Fruit fly (Drosophila melanogaster): ENCODE data around the gene RpS13.
A peak's percentile ranks its signal among the peaks of the same experiment; 100 is the strongest.

The RpS13 gene

dm6 chr2L:8365701-8366643 lies 1.5 kb upstream of the RpS13 start, which contains the start of gene Pp2A-29B:
Gene Pp2A-29B (plus strand): TSS chr2L:8366038.
- peak; percentile 99 for TF ChIP-seq CG2129 (GFP tag; IDR thresholded peaks at IDR 0.05; ENCODE audit: partially characterized antibody)
- TF ChIP-seq slbo (GFP tag; IDR thresholded peaks at IDR 0.05) = peak; percentile 56; the same call in 1 of the 2 replicates
- peak; percentile 39 for TF ChIP-seq Xbp1 (GFP tag; optimal IDR thresholded peaks at IDR 0.05)
- no peak for TF ChIP-seq Bdp1 (GFP tag; optimal IDR thresholded peaks at IDR 0.05)
- no peak for TF ChIP-seq Camta (GFP tag; optimal IDR thresholded peaks at IDR 0.05)
- no peak for TF ChIP-seq Fer1 (GFP tag; optimal IDR thresholded peaks at IDR 0.05)
- peak; percentile 99 for TF ChIP-seq HLH4C (GFP tag; IDR thresholded peaks at IDR 0.05; ENCODE audit: partially characterized antibody)
- peak; percentile 7 for TF ChIP-seq CG17568 (GFP tag; optimal IDR thresholded peaks at IDR 0.05)
- peak; percentile 74 for TF ChIP-seq CG17186 (GFP tag; optimal IDR thresholded peaks at IDR 0.05)
- TF ChIP-seq CG14860 (GFP tag; IDR thresholded peaks at IDR 0.05; ENCODE audit: partially characterized antibody) = peak; percentile 100
- no peak for TF ChIP-seq CG11456 (GFP tag; IDR thresholded peaks at IDR 0.05)
- no peak for TF ChIP-seq Hey (tag; optimal IDR thresholded peaks at IDR 0.05)
- no peak for TF ChIP-seq CG2875 (GFP tag; optimal IDR thresholded peaks at IDR 0.05)
- TF ChIP-seq sens (GFP tag) = peak; percentile 37
- peak; percentile 48 for TF ChIP-seq gem (tag; optimal IDR thresholded peaks at IDR 0.05)
- TF ChIP-seq hbn (GFP tag; IDR thresholded peaks at IDR 0.05; ENCODE audit: partially characterized antibody) = peak; percentile 99
- TF ChIP-seq CG34376 (GFP tag; optimal IDR thresholded peaks at IDR 0.05) = peak; percentile 21
- TF ChIP-seq Hsf (GFP tag; optimal IDR thresholded peaks at IDR 0.05) = peak; percentile 18
- TF ChIP-seq cato (GFP tag; optimal IDR thresholded peaks at IDR 0.05; ENCODE audit: borderline replicate concordance) = no peak
- peak; percentile 97 for TF ChIP-seq CG34224 (GFP tag; IDR thresholded peaks at IDR 0.05; ENCODE audit: partially characterized antibody)
- peak; percentile 31 for TF ChIP-seq Ets97D (GFP tag; optimal IDR thresholded peaks at IDR 0.05)
- TF ChIP-seq CG7372 (GFP tag; IDR thresholded peaks at IDR 0.05) = no peak
- TF ChIP-seq Med (GFP tag) = peak; percentile 57
- TF ChIP-seq CG17612 (GFP tag; IDR thresholded peaks at IDR 0.05) = no peak
- peak; percentile 32 for TF ChIP-seq vfl (GFP tag; optimal IDR thresholded peaks at IDR 0.05)
- TF ChIP-seq Max (GFP tag; optimal IDR thresholded peaks at IDR 0.05) = peak; percentile 23
- TF ChIP-seq Hmr (GFP tag; optimal IDR thresholded peaks at IDR 0.05) = peak; percentile 4
- TF ChIP-seq gcm2 (GFP tag; optimal IDR thresholded peaks at IDR 0.05) = no peak
- TF ChIP-seq CG42726 (GFP tag; IDR thresholded peaks at IDR 0.05; ENCODE audit: partially characterized antibody) = peak; percentile 96
- TF ChIP-seq dpn (GFP tag; optimal IDR thresholded peaks at IDR 0.05) = peak in 1 of 2 experiments; percentile 17
- peak; percentile 9 for TF ChIP-seq CG15269 (tag; optimal IDR thresholded peaks at IDR 0.05)
- peak; percentile 27 for TF ChIP-seq HmgZ (tag; optimal IDR thresholded peaks at IDR 0.05)
- no peak for TF ChIP-seq CG11695 (GFP tag; IDR thresholded peaks at IDR 0.05)
- no peak for TF ChIP-seq CG11093 (GFP tag; IDR thresholded peaks at IDR 0.05)
- TF ChIP-seq Dll (GFP tag; IDR thresholded peaks at IDR 0.05; ENCODE audit: partially characterized antibody) = peak; percentile 100
- TF ChIP-seq CG14710 (tag; optimal IDR thresholded peaks at IDR 0.05) = peak; percentile 83
- peak; percentile 15 for TF ChIP-seq lab (GFP tag; optimal IDR thresholded peaks at IDR 0.05)
- no peak for TF ChIP-seq CG30431 (GFP tag; optimal IDR thresholded peaks at IDR 0.05)
- peak; percentile 65 for TF ChIP-seq CG9932 (GFP tag; IDR thresholded peaks at IDR 0.05)
- no peak for TF ChIP-seq pros (GFP tag; optimal IDR thresholded peaks at IDR 0.05)
- TF ChIP-seq gsb (GFP tag; IDR thresholded peaks at IDR 0.05) = no peak
- peak; percentile 98 for TF ChIP-seq cg (GFP tag; optimal IDR thresholded peaks at IDR 0.05)
- TF ChIP-seq CG10267 (tag; optimal IDR thresholded peaks at IDR 0.05) = peak; percentile 62
- peak; percentile 99 for TF ChIP-seq sna (GFP tag; IDR thresholded peaks at IDR 0.05; ENCODE audit: partially characterized antibody)
- TF ChIP-seq hb (GFP tag; IDR thresholded peaks at IDR 0.05; ENCODE audit: partially characterized antibody) = peak; percentile 99
- no peak for TF ChIP-seq ken (GFP tag; IDR thresholded peaks at IDR 0.05)
- TF ChIP-seq HLH3B (GFP tag; IDR thresholded peaks at IDR 0.05) = no peak

Measured in whole organism, embryonic.